Worm (Caenorhabditis elegans) whole organism, L4/young adult: ENCODE results near the gene F58F12.1.

Source experiments
- W03F9.2 ChIP-seq: fragments of 150-350 bp; optimal IDR thresholded peaks from 2 replicates; lab custom pipeline; 2014; ENCODE audit warnings: missing biosample characterization, missing genetic modification characterization
- dao-5 ChIP-seq: sonication (generic microtip); optimal IDR thresholded peaks from 2 replicates; lab custom pipeline; 2016; ENCODE audit warnings: missing genotype, missing genetic modification characterization, moderate library complexity, missing compliant biosample characterization

ce11 chrII:6407279-6407678 lies 23.8 kb downstream of the F58F12.1 start, which contains the start of gene spp-11:
- TF ChIP-seq dao-5 (tag; lab: Kevin White, UChicago): no peak
- TF ChIP-seq W03F9.2 (tag; lab: Kevin White, UChicago): no peak
